Worm (Caenorhabditis elegans) whole organism, L1 larva: ENCODE data around the gene Y48B6A.5.

Experiments used
- Y116A8C.19 ChIP-seq: sonication (generic microtip); optimal IDR thresholded peaks from 2 replicates; lab custom pipeline; 2016; ENCODE audit warnings: missing compliant biosample characterization, missing genetic modification characterization, borderline replicate concordance
- aha-1 ChIP-seq: fragments of 150-350 bp; optimal IDR thresholded peaks from 2 replicates; lab custom pipeline; 2014; ENCODE audit warnings: missing biosample characterization, missing genetic modification characterization
- alr-1 ChIP-seq: fragments of 200-800 bp; sonication (Bioruptor generic); optimal IDR thresholded peaks from 2 replicates; lab custom pipeline; 2018; ENCODE audit warnings: borderline replicate concordance, mild to moderate bottlenecking, missing genetic modification characterization, missing compliant biosample characterization
- blmp-1 ChIP-seq: fragments of 150-350 bp; optimal IDR thresholded peaks from 2 replicates; lab custom pipeline; 2014; ENCODE audit warnings: missing biosample characterization, missing genetic modification characterization
- ceh-8 ChIP-seq: fragments of 200-800 bp; sonication (Bioruptor generic); optimal IDR thresholded peaks from 2 replicates; lab custom pipeline; 2018; ENCODE audit warnings: mild to moderate bottlenecking, missing genetic modification characterization, moderate library complexity, missing compliant biosample characterization
- ceh-88 ChIP-seq: fragments of 200-800 bp; sonication (Bioruptor generic); IDR thresholded peaks from 2 replicates; pipeline ENCODE4 v1.3.6; 2022; ENCODE audit warnings: missing genetic modification characterization, missing compliant biosample characterization
- ceh-90 ChIP-seq: sonication (generic microtip); optimal IDR thresholded peaks from 2 replicates; lab custom pipeline; 2016; ENCODE audit warnings: missing genetic modification characterization, missing compliant biosample characterization
- ces-1 ChIP-seq: fragments of 150-350 bp; optimal IDR thresholded peaks from 2 replicates; lab custom pipeline; 2014; ENCODE audit warnings: missing biosample characterization, missing genetic modification reagents, missing genetic modification characterization
- dpl-1 ChIP-seq, 3 experiments: fragments of 150-350 bp in 2 of 3; sonication (generic microtip) in 1 of 3; optimal IDR thresholded peaks; 2 replicates each; lab custom pipeline; 2014 to 2017; ENCODE audit warnings: missing biosample characterization in 3 of 3, missing genetic modification characterization in 3 of 3, missing genetic modification reagents in 3 of 3
- efl-3 ChIP-seq: fragments of 200-800 bp; sonication (Bioruptor generic); optimal IDR thresholded peaks from 2 replicates; lab custom pipeline; 2018; ENCODE audit warnings: mild to moderate bottlenecking, missing genetic modification characterization, missing compliant biosample characterization
- egl-13 ChIP-seq: sonication (generic microtip); optimal IDR thresholded peaks from 2 replicates; lab custom pipeline; 2016; ENCODE audit warnings: missing genotype, missing genetic modification reagents, missing genetic modification characterization, missing compliant biosample characterization
- egl-27 ChIP-seq, 2 experiments: fragments of 150-350 bp in 1 of 2; sonication (generic microtip); optimal IDR thresholded peaks; 3 replicates each; lab custom pipeline; 2017 to 2018; ENCODE audit warnings: missing biosample characterization in 2 of 2, missing genetic modification characterization in 2 of 2, missing genetic modification reagents in 2 of 2
- fkh-10 ChIP-seq: sonication (generic microtip); optimal IDR thresholded peaks from 2 replicates; lab custom pipeline; 2017; ENCODE audit warnings: missing biosample characterization, missing genetic modification reagents, missing genetic modification characterization
- grh-1 ChIP-seq: fragments of 200-800 bp; sonication (Bioruptor generic); IDR thresholded peaks from 2 replicates; pipeline ENCODE4 v1.3.6; 2022; ENCODE audit warnings: missing genetic modification reagents, missing genetic modification characterization, missing compliant biosample characterization
- hlh-17 ChIP-seq: fragments of 200-800 bp; sonication (Bioruptor generic); optimal IDR thresholded peaks from 2 replicates; lab custom pipeline; 2018; ENCODE audit warnings: missing genetic modification characterization, mild to moderate bottlenecking, missing compliant biosample characterization, moderate library complexity, borderline replicate concordance
- hpl-2 ChIP-seq: fragments of 150-350 bp; optimal IDR thresholded peaks from 2 replicates; lab custom pipeline; 2014; ENCODE audit warnings: missing biosample characterization, missing genetic modification reagents, missing genetic modification characterization
- isw-1 ChIP-seq: fragments of 200-800 bp; sonication (Bioruptor generic); IDR thresholded peaks from 2 replicates; pipeline ENCODE4 v1.3.6; 2022; ENCODE audit warnings: missing genetic modification characterization, missing compliant biosample characterization
- lin-14 ChIP-seq: fragments of 200-800 bp; sonication (Bioruptor generic); optimal IDR thresholded peaks from 2 replicates; lab custom pipeline; 2018; ENCODE audit warnings: mild to moderate bottlenecking, missing genetic modification characterization, moderate library complexity, missing compliant biosample characterization
- lin-15B ChIP-seq: fragments of 150-350 bp; sonication (generic microtip); optimal IDR thresholded peaks from 3 replicates; lab custom pipeline; 2014; ENCODE audit warnings: missing biosample characterization, missing genetic modification characterization
- lin-39 ChIP-seq: fragments of 150-350 bp; optimal IDR thresholded peaks from 2 replicates; lab custom pipeline; 2014; ENCODE audit warnings: missing biosample characterization, missing genetic modification reagents, missing genetic modification characterization
- lsy-2 ChIP-seq, 2 experiments: fragments of 150-350 bp; optimal IDR thresholded peaks; 2 replicates each; lab custom pipeline; 2014; ENCODE audit warnings: missing biosample characterization in 2 of 2, missing genetic modification characterization in 2 of 2
- mab-9 ChIP-seq: fragments of 200-800 bp; sonication (Bioruptor generic); IDR thresholded peaks from 2 replicates; pipeline ENCODE4 v1.3.6; 2022; ENCODE audit warnings: missing genetic modification reagents, missing genetic modification characterization, missing compliant biosample characterization
- nhr-19 ChIP-seq: fragments of 200-800 bp; sonication (Bioruptor generic); conservative IDR thresholded peaks from 2 replicates; pipeline ENCODE4 v1.3.6; 2022; ENCODE audit warnings: missing genetic modification characterization, missing compliant biosample characterization
- nhr-71 ChIP-seq: sonication (generic microtip); optimal IDR thresholded peaks from 2 replicates; lab custom pipeline; 2016; ENCODE audit warnings: mild to moderate bottlenecking, missing genetic modification characterization, moderate library complexity, missing compliant biosample characterization
- nhr-76 ChIP-seq: sonication (generic microtip); optimal IDR thresholded peaks from 2 replicates; lab custom pipeline; 2017; ENCODE audit warnings: missing biosample characterization, missing genetic modification characterization
- nhr-90 ChIP-seq: sonication (generic microtip); optimal IDR thresholded peaks from 2 replicates; lab custom pipeline; 2016; ENCODE audit warnings: mild to moderate bottlenecking, missing genetic modification characterization, missing compliant biosample characterization; ENCODE audit not compliant: poor library complexity
- pag-3 ChIP-seq: sonication (generic microtip); optimal IDR thresholded peaks from 2 replicates; lab custom pipeline; 2017; ENCODE audit warnings: missing genetic modification characterization, mild to moderate bottlenecking, missing compliant biosample characterization, antibody characterized with exemption, borderline replicate concordance; ENCODE audit not compliant: insufficient read depth
- pax-3 ChIP-seq: fragments of 200-800 bp; sonication (Bioruptor generic); optimal IDR thresholded peaks from 2 replicates; lab custom pipeline; 2018; ENCODE audit warnings: mild to moderate bottlenecking, missing genetic modification characterization, moderate library complexity, missing compliant biosample characterization
- pqm-1 ChIP-seq: sonication (generic microtip); optimal IDR thresholded peaks from 3 replicates; lab custom pipeline; 2017; ENCODE audit warnings: missing biosample characterization, missing genetic modification characterization
- rnt-1 ChIP-seq: sonication (generic microtip); optimal IDR thresholded peaks from 2 replicates; lab custom pipeline; 2016; ENCODE audit warnings: mild to moderate bottlenecking, missing genetic modification characterization, moderate library complexity, missing compliant biosample characterization
- snpc-4 ChIP-seq: fragments of 150-350 bp; optimal IDR thresholded peaks from 2 replicates; lab custom pipeline; 2014; ENCODE audit warnings: missing biosample characterization, missing genetic modification characterization
- sox-4 ChIP-seq: sonication (generic microtip); optimal IDR thresholded peaks from 2 replicates; lab custom pipeline; 2016; ENCODE audit warnings: missing genetic modification characterization, missing compliant biosample characterization
- sup-37 ChIP-seq: fragments of 200-800 bp; sonication (Bioruptor generic); optimal IDR thresholded peaks from 2 replicates; lab custom pipeline; 2018; ENCODE audit warnings: mild to moderate bottlenecking, missing genetic modification characterization, missing compliant biosample characterization
- tbx-2 ChIP-seq: sonication (generic microtip); optimal IDR thresholded peaks from 2 replicates; lab custom pipeline; 2016; ENCODE audit warnings: missing genetic modification characterization, missing compliant biosample characterization
- unc-98 ChIP-seq: fragments of 200-800 bp; sonication (Bioruptor generic); IDR thresholded peaks from 2 replicates; pipeline ENCODE4 v1.3.6; 2022; ENCODE audit warnings: missing genetic modification characterization, missing compliant biosample characterization
- vab-15 ChIP-seq: sonication (generic microtip); optimal IDR thresholded peaks from 2 replicates; lab custom pipeline; 2017; ENCODE audit warnings: missing genotype, mild to moderate bottlenecking, missing genetic modification characterization, missing compliant biosample characterization
- xbp-1 ChIP-seq: sonication (generic microtip); optimal IDR thresholded peaks from 2 replicates; lab custom pipeline; 2016; ENCODE audit warnings: missing genetic modification characterization, missing compliant biosample characterization
- zip-4 ChIP-seq: fragments of 200-800 bp; sonication (Bioruptor generic); optimal IDR thresholded peaks from 2 replicates; lab custom pipeline; 2018; ENCODE audit warnings: mild to moderate bottlenecking, missing genetic modification characterization, moderate library complexity, missing compliant biosample characterization
- ztf-4 ChIP-seq: fragments of 150-350 bp; optimal IDR thresholded peaks from 2 replicates; lab custom pipeline; 2014; ENCODE audit warnings: missing biosample characterization, missing genetic modification characterization

Gene Y48B6A.5

ce11 chrII:14175099-14175498 is at the start of gene Y48B6A.5:
TSS of gene Y48B6A.5 (minus strand) at chrII:14175199.
- TF ChIP-seq nhr-71 (tag; lab: Kevin White, UChicago) (no peak), blmp-1 (tag; lab: Kevin White, UChicago) (no peak), sox-4 (tag; lab: Kevin White, UChicago) (no peak), rnt-1 (no peak), hpl-2 (GFP tag; lab: Kevin White, UChicago) (no peak), unc-98 (GFP tag; lab: Robert Waterston, UW) (no peak), aha-1 (tag; lab: Kevin White, UChicago) (no peak), pqm-1 (tag; lab: Kevin White, UChicago) (no peak), ceh-90 (tag; lab: Kevin White, UChicago) (no peak), efl-3 (GFP tag; lab: Kevin White, UChicago) (no peak), xbp-1 (tag; lab: Kevin White, UChicago) (no peak), lin-14 (GFP tag; lab: Kevin White, UChicago) (no peak), lin-39 (no peak)
- TF ChIP-seq, all 84 proteins: peak for 0

ce11 chrII:14218142-14218541 is 43.1 kb upstream of the Y48B6A.5 start:
- TF ChIP-seq ces-1 (GFP tag; lab: Kevin White, UChicago), result no peak
- TF ChIP-seq mab-9 (GFP tag; lab: Robert Waterston, UW), result no peak
- TF ChIP-seq egl-27 (tag; optimal IDR thresholded peaks at IDR 0.05; lab: Kevin White, UChicago), result no peak
- TF ChIP-seq snpc-4 (tag; lab: Kevin White, UChicago), result no peak
- TF ChIP-seq fkh-10 (GFP tag; lab: Kevin White, UChicago), result no peak
- no peak for TF ChIP-seq pag-3 (tag; lab: Kevin White, UChicago)
- TF ChIP-seq zip-4 (GFP tag; lab: Kevin White, UChicago), result no peak
- no peak for TF ChIP-seq lin-15B (tag; lab: Kevin White, UChicago)
- no peak for TF ChIP-seq pax-3 (tag; lab: Kevin White, UChicago)
- no peak for TF ChIP-seq lsy-2 (tag; optimal IDR thresholded peaks at IDR 0.05; lab: Kevin White, UChicago)
- TF ChIP-seq Y116A8C.19, result no peak
- TF ChIP-seq tbx-2 (tag; lab: Kevin White, UChicago), result no peak
- no peak for TF ChIP-seq isw-1 (GFP tag; lab: Robert Waterston, UW)
- TF ChIP-seq alr-1 (tag; lab: Kevin White, UChicago), result no peak
- TF ChIP-seq ztf-4, result no peak
- no peak for TF ChIP-seq dpl-1 (GFP tag; optimal IDR thresholded peaks at IDR 0.05; lab: Kevin White, UChicago)
- TF ChIP-seq vab-15 (tag; lab: Kevin White, UChicago), result no peak
- no peak for TF ChIP-seq nhr-76 (tag; lab: Kevin White, UChicago)

DNA sequence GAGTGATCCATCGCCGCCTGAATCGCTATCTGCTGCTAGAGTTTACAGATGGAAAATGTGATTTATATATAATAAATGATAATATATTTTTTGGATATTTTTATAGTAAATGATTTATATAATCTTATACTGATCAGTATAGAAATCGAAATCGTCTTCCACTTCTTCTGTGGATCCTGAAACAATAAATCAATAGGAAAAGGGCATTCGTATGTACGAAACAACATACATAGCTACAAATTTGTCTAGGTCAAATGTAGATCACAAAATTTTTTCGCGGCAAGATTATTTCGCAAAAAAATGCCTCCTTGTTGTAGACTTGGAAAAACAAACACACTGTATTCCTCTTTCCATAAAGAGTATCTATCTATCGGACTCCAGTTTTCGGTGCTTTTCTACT is 39.1 kb upstream of the Y48B6A.5 start, which contains the start of gene Y48B6A.10:
TSS of gene Y48B6A.10 (plus strand) at position 301 of the 400 bp plus-strand sequence.
- no peak for TF ChIP-seq alr-1 (tag; lab: Kevin White, UChicago)
- no peak for TF ChIP-seq hlh-17 (GFP tag; lab: Kevin White, UChicago)
- no peak for TF ChIP-seq nhr-19
- TF ChIP-seq grh-1, result no peak
- no peak for TF ChIP-seq efl-3 (GFP tag; lab: Kevin White, UChicago)
- no peak for TF ChIP-seq ceh-8 (GFP tag; lab: Kevin White, UChicago)
- no peak for TF ChIP-seq nhr-90 (tag; lab: Kevin White, UChicago)
- no peak for TF ChIP-seq egl-13 (tag; lab: Kevin White, UChicago)
- TF ChIP-seq sup-37 (GFP tag; lab: Kevin White, UChicago), result no peak
- TF ChIP-seq lin-15B (tag; lab: Kevin White, UChicago), result no peak
- TF ChIP-seq blmp-1 (tag; lab: Kevin White, UChicago), result no peak
- TF ChIP-seq ceh-88 (GFP tag; lab: Robert Waterston, UW), result no peak
- no peak for TF ChIP-seq nhr-71 (tag; lab: Kevin White, UChicago)
- no peak for TF ChIP-seq Y116A8C.19
- TF ChIP-seq lsy-2 (tag; optimal IDR thresholded peaks at IDR 0.05; lab: Kevin White, UChicago), result no peak
